Worm (Caenorhabditis elegans) whole organism, young adult: Measurements from ENCODE around the gene C52E2.5.

ENCODE experiments used
- Y56A3A.18 ChIP-seq: fragments of 200-800 bp; sonication (Bioruptor generic); IDR thresholded peaks from 2 replicates; pipeline ENCODE4 v1.3.6; 2022; ENCODE audit warnings: missing genetic modification reagents, missing genetic modification characterization, missing compliant biosample characterization
- Y79H2A.3 ChIP-seq: fragments of 200-800 bp; sonication (Bioruptor generic); conservative IDR thresholded peaks from 2 replicates; pipeline ENCODE4 v1.3.6; 2022; ENCODE audit warnings: missing genetic modification reagents, missing genetic modification characterization, missing compliant biosample characterization
- ama-1 ChIP-seq, 3 experiments: fragments of 150-350 bp in 1 of 3; sonication (generic microtip) in 2 of 3; optimal IDR thresholded peaks; 2 replicates each; lab custom pipeline; 2014 to 2018; ENCODE audit warnings: missing biosample characterization in 2 of 3, missing genetic modification characterization in 2 of 3, missing genetic modification reagents in 2 of 3
- attf-6 ChIP-seq: fragments of 200-800 bp; sonication (Bioruptor generic); IDR thresholded peaks from 2 replicates; pipeline ENCODE4 v1.3.6; 2022; ENCODE audit warnings: missing genetic modification reagents, missing genetic modification characterization, missing compliant biosample characterization
- hlh-26 ChIP-seq: fragments of 200-800 bp; sonication (Bioruptor generic); conservative IDR thresholded peaks from 2 replicates; pipeline ENCODE4 v1.3.6; 2022; ENCODE audit warnings: missing genetic modification reagents, missing genetic modification characterization, missing compliant biosample characterization
- hrde-1 ChIP-seq: sonication (generic microtip); optimal IDR thresholded peaks from 2 replicates; lab custom pipeline; 2016; ENCODE audit warnings: missing genetic modification characterization, mild to moderate bottlenecking, missing compliant biosample characterization, moderate library complexity, missing genotype, missing genetic modification reagents, borderline replicate concordance
- lag-1 ChIP-seq: fragments of 200-800 bp; sonication (Bioruptor generic); IDR thresholded peaks from 2 replicates; pipeline ENCODE4 v1.3.6; 2022; ENCODE audit warnings: missing genetic modification reagents, missing genetic modification characterization, missing compliant biosample characterization
- lsy-27 ChIP-seq: sonication (generic microtip); optimal IDR thresholded peaks from 2 replicates; lab custom pipeline; 2017; ENCODE audit warnings: missing genetic modification characterization, mild to moderate bottlenecking, missing compliant biosample characterization, antibody characterized with exemption, missing genotype, borderline replicate concordance; ENCODE audit not compliant: insufficient read depth
- madf-8 ChIP-seq: fragments of 200-800 bp; sonication (Bioruptor generic); conservative IDR thresholded peaks from 2 replicates; pipeline ENCODE4 v1.3.6; 2022; ENCODE audit warnings: missing genetic modification reagents, missing genetic modification characterization, missing compliant biosample characterization
- nhr-27 ChIP-seq: fragments of 200-800 bp; sonication (Bioruptor generic); optimal IDR thresholded peaks from 2 replicates; lab custom pipeline; 2018; ENCODE audit warnings: mild to moderate bottlenecking, missing genetic modification characterization, moderate library complexity, missing compliant biosample characterization
- nhr-90 ChIP-seq: sonication (generic microtip); optimal IDR thresholded peaks from 2 replicates; lab custom pipeline; 2016; ENCODE audit warnings: missing genotype, mild to moderate bottlenecking, missing genetic modification characterization, missing compliant biosample characterization

DNA sequence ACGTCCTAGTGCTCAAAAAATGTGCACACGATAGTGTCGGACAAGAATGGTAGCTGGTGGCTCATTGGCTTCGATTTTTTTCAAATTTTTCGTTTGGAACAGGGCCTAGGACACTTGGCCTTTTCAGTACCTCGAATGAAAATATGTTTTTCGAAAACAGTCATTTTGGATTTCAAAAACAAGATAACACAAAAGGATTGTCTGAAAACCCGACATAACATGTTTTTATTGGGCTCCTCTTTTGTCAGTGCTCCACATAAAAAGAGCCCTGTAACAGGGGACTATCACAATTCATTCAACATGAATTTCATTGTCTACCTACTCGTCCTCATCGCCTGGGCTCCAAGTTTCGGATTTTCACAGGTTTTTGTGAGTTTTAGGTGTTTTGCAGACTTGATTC lies 21.5 kb upstream of the C52E2.5 start, which contains the start of gene C16C4.17:
- TF ChIP-seq ama-1 (optimal IDR thresholded peaks at IDR 0.05; lab: Kevin White, UChicago) (no peak), ama-1 (GFP tag; optimal IDR thresholded peaks at IDR 0.05; lab: Kevin White, UChicago) (no peak), lag-1 (GFP tag; lab: Robert Waterston, UW) (no peak), attf-6 (GFP tag; lab: Robert Waterston, UW) (no peak), nhr-90 (tag; lab: Kevin White, UChicago) (no peak), Y56A3A.18 (no peak), hrde-1 (tag; lab: Kevin White, UChicago) (no peak), lsy-27 (tag; lab: Kevin White, UChicago) (no peak), madf-8 (GFP tag; lab: Robert Waterston, UW) (no peak), nhr-27 (tag; lab: Kevin White, UChicago) (no peak), Y79H2A.3 (GFP tag; lab: Robert Waterston, UW) (no peak), hlh-26 (no peak)
